Fruit fly (Drosophila melanogaster) whole organism, embryonic: ENCODE results near the gene CG13086.
A peak's percentile ranks its signal among the peaks of the same experiment; 100 is the strongest.

Experiments
- ATbp ChIP-seq: fragments of 200-800 bp; sonication (Bioruptor generic); optimal IDR thresholded peaks from 2 replicates; lab custom pipeline; 2017; ENCODE audit warnings: missing biosample characterization, mild to moderate bottlenecking, missing genetic modification characterization, missing genetic modification reagents
- Asciz ChIP-seq: fragments of 200-800 bp; sonication (Bioruptor generic); optimal IDR thresholded peaks from 2 replicates; lab custom pipeline; 2017; ENCODE audit warnings: missing biosample characterization, mild to moderate bottlenecking, missing genetic modification characterization, missing genetic modification reagents
- Atf3 ChIP-seq: fragments of 200-800 bp; sonication (Bioruptor generic); optimal IDR thresholded peaks from 3 replicates; lab custom pipeline; 2016; ENCODE audit warnings: missing biosample characterization, missing genetic modification characterization
- Atf6 ChIP-seq: fragments of 200-800 bp; sonication (Bioruptor generic); IDR thresholded peaks from 2 replicates; pipeline ENCODE4 v1.3.6; 2022; ENCODE audit warnings: missing biosample characterization, missing genetic modification characterization
- Blimp-1 ChIP-seq: fragments of 200-800 bp; sonication (Bioruptor generic); optimal IDR thresholded peaks from 3 replicates; lab custom pipeline; 2018; ENCODE audit warnings: missing biosample characterization, missing genetic modification characterization, mild to moderate bottlenecking, moderate library complexity, missing genetic modification reagents
- CG10209 ChIP-seq: fragments of 200-800 bp; sonication (Bioruptor generic); optimal IDR thresholded peaks from 3 replicates; lab custom pipeline; 2017; ENCODE audit warnings: missing biosample characterization, mild to moderate bottlenecking, missing genetic modification characterization, missing genetic modification reagents
- CG1024 ChIP-seq: fragments of 200-800 bp; sonication (Bioruptor generic); IDR thresholded peaks from 2 replicates; pipeline ENCODE4 v1.3.6; 2022; ENCODE audit warnings: missing biosample characterization, missing genetic modification characterization
- CG10366 ChIP-seq: fragments of 200-800 bp; sonication (Bioruptor generic); IDR thresholded peaks from 2 replicates; pipeline ENCODE4 v1.3.6; 2022; ENCODE audit warnings: missing biosample characterization, missing genetic modification characterization
- CG10959 ChIP-seq: fragments of 200-800 bp; sonication (Bioruptor generic); IDR thresholded peaks from 2 replicates; pipeline ENCODE4 v1.3.6; 2022; ENCODE audit warnings: missing biosample characterization, missing genetic modification characterization
- CG11504 ChIP-seq: fragments of 200-800 bp; sonication (Bioruptor generic); optimal IDR thresholded peaks from 3 replicates; lab custom pipeline; 2019; ENCODE audit warnings: missing biosample characterization, mild to moderate bottlenecking, missing genetic modification characterization, moderate library complexity
- CG14014 ChIP-seq: fragments of 200-800 bp; sonication (Bioruptor generic); IDR thresholded peaks from 2 replicates; pipeline ENCODE4 v1.3.6; 2022; ENCODE audit warnings: missing biosample characterization, missing genetic modification characterization
- CG1529 ChIP-seq: fragments of 200-800 bp; sonication (Bioruptor generic); optimal IDR thresholded peaks from 3 replicates; lab custom pipeline; 2018; ENCODE audit warnings: missing biosample characterization, missing genetic modification characterization
- CG15514 ChIP-seq: fragments of 200-800 bp; sonication (Bioruptor generic); optimal IDR thresholded peaks from 3 replicates; lab custom pipeline; 2017; ENCODE audit warnings: missing biosample characterization, missing genetic modification characterization, mild to moderate bottlenecking, moderate library complexity, missing genetic modification reagents
- CG15601 ChIP-seq: fragments of 200-800 bp; sonication (Bioruptor generic); optimal IDR thresholded peaks from 3 replicates; lab custom pipeline; 2019; ENCODE audit warnings: missing biosample characterization, mild to moderate bottlenecking, missing genetic modification characterization, moderate library complexity
- CG15696 ChIP-seq: fragments of 200-800 bp; sonication (Bioruptor generic); optimal IDR thresholded peaks from 2 replicates; lab custom pipeline; 2019; ENCODE audit warnings: missing biosample characterization, mild to moderate bottlenecking, missing genetic modification characterization, moderate library complexity
- CG16813 ChIP-seq: fragments of 200-800 bp; sonication (Bioruptor generic); IDR thresholded peaks from 3 replicates; pipeline ENCODE4 v1.3.6; 2022; ENCODE audit warnings: missing biosample characterization, missing genetic modification characterization; ENCODE audit not compliant: partially characterized antibody
- CG17359 ChIP-seq: fragments of 200-800 bp; sonication (Bioruptor generic); optimal IDR thresholded peaks from 3 replicates; lab custom pipeline; 2018; ENCODE audit warnings: missing biosample characterization, mild to moderate bottlenecking, missing genetic modification characterization, moderate library complexity
- CG17361 ChIP-seq: fragments of 200-800 bp; sonication (Bioruptor generic); IDR thresholded peaks from 3 replicates; pipeline ENCODE4 v1.3.6; 2022; ENCODE audit warnings: missing biosample characterization, missing genetic modification characterization
- CG18599 ChIP-seq: fragments of 200-800 bp; sonication (Bioruptor generic); optimal IDR thresholded peaks from 3 replicates; lab custom pipeline; 2017; ENCODE audit warnings: missing biosample characterization, missing genetic modification characterization, mild to moderate bottlenecking, moderate library complexity, missing genetic modification reagents
- CG2678 ChIP-seq: fragments of 200-800 bp; sonication (Bioruptor generic); optimal IDR thresholded peaks from 3 replicates; lab custom pipeline; 2019; ENCODE audit warnings: missing biosample characterization, mild to moderate bottlenecking, missing genetic modification characterization, moderate library complexity
- CG2712 ChIP-seq: fragments of 200-800 bp; optimal IDR thresholded peaks from 3 replicates; lab custom pipeline; 2019; ENCODE audit warnings: missing biosample characterization, mild to moderate bottlenecking, missing genetic modification characterization, moderate library complexity
- CG2875 ChIP-seq: fragments of 200-800 bp; sonication (Bioruptor generic); optimal IDR thresholded peaks from 2 replicates; lab custom pipeline; 2017; ENCODE audit warnings: missing biosample characterization, mild to moderate bottlenecking, missing genetic modification characterization, missing genetic modification reagents
- CG31441 ChIP-seq: fragments of 200-800 bp; sonication (Bioruptor generic); IDR thresholded peaks from 2 replicates; pipeline ENCODE4 v1.3.6; 2022; ENCODE audit warnings: missing biosample characterization, missing genetic modification characterization
- CG3281 ChIP-seq: fragments of 200-800 bp; sonication (Bioruptor generic); optimal IDR thresholded peaks from 3 replicates; lab custom pipeline; 2017; ENCODE audit warnings: missing biosample characterization, mild to moderate bottlenecking, missing genetic modification characterization
- CG33557 ChIP-seq: fragments of 200-800 bp; sonication (Bioruptor generic); optimal IDR thresholded peaks from 2 replicates; lab custom pipeline; 2019; ENCODE audit warnings: missing biosample characterization, mild to moderate bottlenecking, missing genetic modification characterization, moderate library complexity
- CG3407 ChIP-seq: fragments of 200-800 bp; sonication (Bioruptor generic); optimal IDR thresholded peaks from 2 replicates; lab custom pipeline; 2018; ENCODE audit warnings: missing biosample characterization, mild to moderate bottlenecking, missing genetic modification characterization
- CG3995 ChIP-seq: fragments of 200-800 bp; sonication (Bioruptor generic); optimal IDR thresholded peaks from 3 replicates; lab custom pipeline; 2016; ENCODE audit warnings: missing biosample characterization, missing genetic modification characterization
- CG6254 ChIP-seq: fragments of 200-800 bp; sonication (Bioruptor generic); optimal IDR thresholded peaks from 3 replicates; lab custom pipeline; 2017; ENCODE audit warnings: mild to moderate bottlenecking, missing biosample characterization, missing genetic modification reagents, missing genetic modification characterization
- CG8290 ChIP-seq, 3 experiments: fragments of 200-800 bp; sonication (Bioruptor generic); optimal IDR thresholded peaks; 2 replicates each; lab custom pipeline; 2016 to 2019; ENCODE audit warnings: missing biosample characterization in 3 of 3, missing genetic modification characterization in 3 of 3, mild to moderate bottlenecking in 2 of 3, moderate library complexity in 1 of 3
- CG8388 ChIP-seq: fragments of 200-800 bp; sonication (Bioruptor generic); optimal IDR thresholded peaks from 2 replicates; lab custom pipeline; 2019; ENCODE audit warnings: missing biosample characterization, mild to moderate bottlenecking, missing genetic modification characterization, moderate library complexity
- D ChIP-seq, 2 experiments: fragments of 200-800 bp in 1 of 2; fragments of >200 bp in 1 of 2; sonication (Bioruptor generic) in 1 of 2; optimal IDR thresholded peaks; 2 replicates in 1 of 2; 3 replicates in 1 of 2; lab custom pipeline; 2017; ENCODE audit warnings: mild to moderate bottlenecking in 1 of 2, missing biosample characterization in 1 of 2, missing genetic modification characterization in 1 of 2, missing genetic modification reagents in 1 of 2
- Med ChIP-seq: fragments of 200-800 bp; sonication (Bioruptor generic); peaks from one replicate; lab custom pipeline; 2016; ENCODE audit warnings: missing biosample characterization, missing genetic modification characterization, mild to moderate bottlenecking, inconsistent platforms, moderate library complexity
- bsh ChIP-seq, 2 experiments: fragments of 200-800 bp; sonication (Bioruptor generic); optimal IDR thresholded peaks; 2 replicates each; lab custom pipeline; 2017 to 2018; ENCODE audit warnings: mild to moderate bottlenecking in 2 of 2, missing biosample characterization in 2 of 2, missing genetic modification characterization in 2 of 2, moderate library complexity in 1 of 2
- chm ChIP-seq: fragments of 200-800 bp; sonication (Bioruptor generic); IDR thresholded peaks from 2 replicates; pipeline ENCODE4 v1.3.6; 2022; ENCODE audit warnings: missing biosample characterization, missing genetic modification characterization
- ewg ChIP-seq: fragments of 200-800 bp; sonication (Bioruptor generic); optimal IDR thresholded peaks from 3 replicates; lab custom pipeline; 2017; ENCODE audit warnings: mild to moderate bottlenecking, missing biosample characterization, missing genetic modification reagents, missing genetic modification characterization
- fd64A ChIP-seq: fragments of 200-800 bp; sonication (Bioruptor generic); optimal IDR thresholded peaks from 3 replicates; lab custom pipeline; 2018; ENCODE audit warnings: missing biosample characterization, mild to moderate bottlenecking, missing genetic modification characterization
- gem ChIP-seq: fragments of 200-800 bp; sonication (Bioruptor generic); optimal IDR thresholded peaks from 2 replicates; lab custom pipeline; 2019; ENCODE audit warnings: missing biosample characterization, mild to moderate bottlenecking, missing genetic modification characterization, moderate library complexity
- gsb-n ChIP-seq: fragments of 200-800 bp; sonication (Bioruptor generic); optimal IDR thresholded peaks from 3 replicates; lab custom pipeline; 2018; ENCODE audit warnings: missing biosample characterization, mild to moderate bottlenecking, missing genetic modification characterization
- lov ChIP-seq, 2 experiments: fragments of 200-800 bp in 1 of 2; fragments of >200 bp in 1 of 2; sonication (Bioruptor generic) in 1 of 2; IDR thresholded peaks in 1 of 2; optimal IDR thresholded peaks in 1 of 2; 2 replicates in 1 of 2; 3 replicates in 1 of 2; pipeline versions ENCODE4 v1.3.6 to Lab custom; 2017 to 2022; ENCODE audit warnings: missing biosample characterization in 1 of 2, missing genetic modification characterization in 1 of 2
- nerfin-1 ChIP-seq: fragments of 200-800 bp; sonication (Bioruptor generic); optimal IDR thresholded peaks from 3 replicates; lab custom pipeline; 2019; ENCODE audit warnings: missing biosample characterization, mild to moderate bottlenecking, missing genetic modification characterization, moderate library complexity
- nmo ChIP-seq: fragments of 200-800 bp; sonication (Bioruptor generic); optimal IDR thresholded peaks from 2 replicates; lab custom pipeline; 2018; ENCODE audit warnings: missing biosample characterization, mild to moderate bottlenecking, missing genetic modification characterization, moderate library complexity
- sc ChIP-seq, 3 experiments: fragments of >200 bp in 2 of 3; fragments of 200-800 bp in 1 of 3; sonication (Bioruptor generic) in 1 of 3; optimal IDR thresholded peaks; 2 replicates in 2 of 3; 3 replicates in 1 of 3; lab custom pipeline; 2017; ENCODE audit warnings: mild to moderate bottlenecking in 1 of 3, missing biosample characterization in 1 of 3, missing genetic modification characterization in 1 of 3, missing genetic modification reagents in 1 of 3
- sens ChIP-seq: fragments of 200-800 bp; sonication (Bioruptor generic); peaks from one replicate; lab custom pipeline; 2016; ENCODE audit warnings: missing biosample characterization, missing genetic modification characterization
- seq ChIP-seq: fragments of 200-800 bp; sonication (Bioruptor generic); IDR thresholded peaks from 2 replicates; pipeline ENCODE4 v1.3.6; 2022; ENCODE audit warnings: missing biosample characterization, missing genetic modification characterization
- sna ChIP-seq: fragments of 200-800 bp; sonication (Bioruptor generic); IDR thresholded peaks from 2 replicates; pipeline ENCODE4 v1.3.6; 2022; ENCODE audit warnings: missing biosample characterization, missing genetic modification characterization; ENCODE audit not compliant: partially characterized antibody
- trem ChIP-seq: fragments of 200-800 bp; optimal IDR thresholded peaks from 3 replicates; lab custom pipeline; 2019; ENCODE audit warnings: missing biosample characterization, mild to moderate bottlenecking, missing genetic modification characterization, moderate library complexity
- unpg ChIP-seq: fragments of 200-800 bp; sonication (Bioruptor generic); optimal IDR thresholded peaks from 3 replicates; lab custom pipeline; 2018; ENCODE audit warnings: missing biosample characterization, mild to moderate bottlenecking, missing genetic modification characterization, moderate library complexity

Gene CG13086

dm6 chr2L:19370046-19370445 is 5.9 kb downstream of the CG13086 start, which contains the start of gene CG17349 (continued):
- peak; percentile 11 for TF ChIP-seq CG10209 (GFP tag; lab: Kevin White, UChicago)
- TF ChIP-seq chm (GFP tag; lab: Robert Waterston, UW): no peak
- TF ChIP-seq CG18599 (GFP tag; lab: Kevin White, UChicago): peak; percentile 9
- no peak for TF ChIP-seq Atf3 (GFP tag; lab: Kevin White, UChicago)
- peak; percentile 44 for TF ChIP-seq fd64A (GFP tag; lab: Kevin White, UChicago)
- peak; percentile 3 for TF ChIP-seq trem
- TF ChIP-seq CG15696 (tag; lab: Kevin White, UChicago): peak; percentile 26
- peak; percentile 60 for TF ChIP-seq CG3407 (GFP tag; lab: Kevin White, UChicago)
- TF ChIP-seq nmo: no peak
- peak; percentile 14 for TF ChIP-seq CG2712
- peak; percentile 50 for TF ChIP-seq gem (tag; lab: Kevin White, UChicago)
- no peak for TF ChIP-seq CG15514 (GFP tag; lab: Kevin White, UChicago)
- TF ChIP-seq CG33557 (GFP tag; lab: Kevin White, UChicago): peak; percentile 51
- TF ChIP-seq bsh (GFP tag; optimal IDR thresholded peaks at IDR 0.05; lab: Kevin White, UChicago): peak in 1 of 2 experiments; percentile 71
- peak; percentile 54 for TF ChIP-seq CG1529 (GFP tag; lab: Kevin White, UChicago)
- TF ChIP-seq sna: no peak
- TF ChIP-seq CG1024 (GFP tag; lab: Robert Waterston, UW): no peak
- TF ChIP-seq CG2678: peak; percentile 46
- peak; percentile 55 for TF ChIP-seq Asciz (GFP tag; lab: Kevin White, UChicago)
- TF ChIP-seq CG11504 (tag; lab: Kevin White, UChicago): peak; percentile 14
- peak; percentile 66 for TF ChIP-seq Blimp-1 (GFP tag; lab: Kevin White, UChicago)
- peak; percentile 29 for TF ChIP-seq CG15601 (tag; lab: Kevin White, UChicago)
- peak; percentile 23 for TF ChIP-seq unpg (GFP tag; lab: Kevin White, UChicago)
- peak; percentile 14 for TF ChIP-seq ewg (GFP tag; lab: Kevin White, UChicago)
- TF ChIP-seq CG14014 (GFP tag; lab: Robert Waterston, UW): no peak
- no peak for TF ChIP-seq CG3995 (GFP tag; lab: Kevin White, UChicago)
- TF ChIP-seq CG8290 (GFP tag; optimal IDR thresholded peaks at IDR 0.05; lab: Kevin White, UChicago): no peak
- TF ChIP-seq CG8290 (tag; optimal IDR thresholded peaks at IDR 0.05; lab: Kevin White, UChicago): no peak
- no peak for TF ChIP-seq CG10366 (GFP tag; lab: Robert Waterston, UW)
- peak; percentile 17; the same call in 1 of the 2 replicates for TF ChIP-seq CG10959 (GFP tag; lab: Robert Waterston, UW)
- peak; percentile 35 for TF ChIP-seq CG17359 (tag; lab: Kevin White, UChicago)
- TF ChIP-seq seq (GFP tag; lab: Robert Waterston, UW): no peak
- peak; percentile 74 for TF ChIP-seq CG2875 (GFP tag; lab: Kevin White, UChicago)
- TF ChIP-seq CG3281: no peak
- TF ChIP-seq CG16813: no peak
- TF ChIP-seq sens (GFP tag; lab: Kevin White, UChicago): peak; percentile 52
- no peak for TF ChIP-seq D (optimal IDR thresholded peaks at IDR 0.05; lab: Kevin White, UChicago)
- peak; percentile 15 for TF ChIP-seq D (GFP tag; optimal IDR thresholded peaks at IDR 0.05; lab: Kevin White, UChicago)
- peak; percentile 22; the same call in 1 of the 2 replicates for TF ChIP-seq CG31441
- no peak for TF ChIP-seq lov (optimal IDR thresholded peaks at IDR 0.05; lab: Kevin White, UChicago)
- TF ChIP-seq lov (GFP tag; IDR thresholded peaks at IDR 0.05; lab: Robert Waterston, UW): 0 out of 3 replicates have a peak, but pooled peaks have one; percentile 27
- TF ChIP-seq CG8388 (GFP tag; lab: Kevin White, UChicago): peak; percentile 2
- peak; percentile 51 for TF ChIP-seq gsb-n (tag; lab: Kevin White, UChicago)
- peak; percentile 37 for TF ChIP-seq nerfin-1 (tag; lab: Kevin White, UChicago)
- TF ChIP-seq Med (GFP tag; lab: Kevin White, UChicago): peak; percentile 49
- TF ChIP-seq ATbp: peak; percentile 66
- TF ChIP-seq CG6254 (GFP tag; lab: Kevin White, UChicago): peak; percentile 14
- TF ChIP-seq sc (optimal IDR thresholded peaks at IDR 0.05; lab: Kevin White, UChicago): no peak
- TF ChIP-seq sc (GFP tag; optimal IDR thresholded peaks at IDR 0.05; lab: Kevin White, UChicago): peak; percentile 34
- peak; percentile 32; the same call in 1 of the 3 replicates for TF ChIP-seq CG17361
- no peak for TF ChIP-seq Atf6
